Worm (Caenorhabditis elegans): ENCODE results near the gene fbxa-181.

The fbxa-181 gene

ce11 chrV:13678542-13678941 lies 47.1 kb upstream of the fbxa-181 start, which contains the start of the genes tag-65 and ccz-1 (continued):
- peak in 1 of 2 experiments; percentile 82 for TF ChIP-seq mdl-1 (tag; optimal IDR thresholded peaks at IDR 0.05)
- peak; percentile 89 for TF ChIP-seq snpc-4 (tag; optimal IDR thresholded peaks at IDR 0.05)
- TF ChIP-seq nhr-85 (tag), result peak; percentile 96
- peak; percentile 99 for TF ChIP-seq mep-1 (tag; optimal IDR thresholded peaks at IDR 0.05)
- TF ChIP-seq ceh-82 (tag; optimal IDR thresholded peaks at IDR 0.05), result peak; percentile 87 to 92 (median 88)
- peak; percentile 4 for TF ChIP-seq ceh-63 (GFP tag; optimal IDR thresholded peaks at IDR 0.05)
- TF ChIP-seq efl-1 (optimal IDR thresholded peaks at IDR 0.05), result peak; percentile 85 to 87
- peak; percentile 84 to 98 for TF ChIP-seq efl-1 (GFP tag; optimal IDR thresholded peaks at IDR 0.05 in 1 of 2)
- TF ChIP-seq lsy-2 (tag; optimal IDR thresholded peaks at IDR 0.05), result peak; percentile 93 to 94
- peak; percentile 65; the same call in 1 of the 2 replicates for TF ChIP-seq ceh-88 (GFP tag; IDR thresholded peaks at IDR 0.05)
- TF ChIP-seq mab-9 (GFP tag; IDR thresholded peaks at IDR 0.05), result peak; percentile 58; the same call in 1 of the 2 replicates
- peak; percentile 90 for TF ChIP-seq nhr-11 (tag; optimal IDR thresholded peaks at IDR 0.05)
- no peak for TF ChIP-seq egl-27 (tag; optimal IDR thresholded peaks at IDR 0.05)
- TF ChIP-seq elt-2 (tag; optimal IDR thresholded peaks at IDR 0.05), result peak; percentile 62
- TF ChIP-seq C04F5.9 (tag; optimal IDR thresholded peaks at IDR 0.05), result peak; percentile 32
- TF ChIP-seq sup-37 (GFP tag; optimal IDR thresholded peaks at IDR 0.05), result peak; percentile 66
- peak; percentile 53 for TF ChIP-seq ztf-4 (tag; optimal IDR thresholded peaks at IDR 0.05)
- peak; percentile 87 for TF ChIP-seq aly-2 (tag; optimal IDR thresholded peaks at IDR 0.05)
- TF ChIP-seq ztf-11 (tag; optimal IDR thresholded peaks at IDR 0.05), result peak in 1 of 2 experiments; percentile 75
- TF ChIP-seq skn-1 (tag; optimal IDR thresholded peaks at IDR 0.05), result peak; percentile 84
- peak; percentile 93 for TF ChIP-seq lin-39 (tag; optimal IDR thresholded peaks at IDR 0.05)
- peak; percentile 30 for TF ChIP-seq C34B4.2 (tag; optimal IDR thresholded peaks at IDR 0.05)
- no peak for TF ChIP-seq ama-1 (optimal IDR thresholded peaks at IDR 0.05)
- no peak for TF ChIP-seq Y116A8C.19 (tag; optimal IDR thresholded peaks at IDR 0.05; ENCODE audit: borderline replicate concordance)
- TF ChIP-seq sptf-1 (tag; optimal IDR thresholded peaks at IDR 0.05), result no peak
- no peak for TF ChIP-seq ces-1 (GFP tag; optimal IDR thresholded peaks at IDR 0.05)
- TF ChIP-seq nhr-84 (tag; optimal IDR thresholded peaks at IDR 0.05), result no peak
- peak; percentile 88 for TF ChIP-seq grh-1 (GFP tag; IDR thresholded peaks at IDR 0.05)
- peak; percentile 74 for TF ChIP-seq lin-15B (tag; optimal IDR thresholded peaks at IDR 0.05)
- TF ChIP-seq nhr-47 (tag; optimal IDR thresholded peaks at IDR 0.05), result peak; percentile 95
- TF ChIP-seq nhr-20 (tag; optimal IDR thresholded peaks at IDR 0.05), result peak; percentile 93
- TF ChIP-seq tbx-2 (tag; optimal IDR thresholded peaks at IDR 0.05), result peak; percentile 91
- TF ChIP-seq hlh-17 (GFP tag; optimal IDR thresholded peaks at IDR 0.05; ENCODE audit: borderline replicate concordance), result no peak
- peak in 2 of 6 experiments; percentile 80 to 81 for TF ChIP-seq elt-3 (tag; optimal IDR thresholded peaks at IDR 0.05)
- peak; percentile 67 for TF ChIP-seq nhr-77 (tag; optimal IDR thresholded peaks at IDR 0.05)
- TF ChIP-seq mef-2 (tag; optimal IDR thresholded peaks at IDR 0.05), result peak; percentile 37

ce11 chrV:13679859-13680258 lies 45.8 kb upstream of the fbxa-181 start:
- TF ChIP-seq lin-35 (GFP tag; optimal IDR thresholded peaks at IDR 0.05) (no peak), lsy-2 (tag; optimal IDR thresholded peaks at IDR 0.05) (no peak), ceh-82 (tag; optimal IDR thresholded peaks at IDR 0.05) (no peak), skn-1 (tag; optimal IDR thresholded peaks at IDR 0.05) (no peak), lin-15B (tag; optimal IDR thresholded peaks at IDR 0.05) (no peak), nhr-47 (tag; optimal IDR thresholded peaks at IDR 0.05) (no peak), alr-1 (tag; optimal IDR thresholded peaks at IDR 0.05; ENCODE audit: borderline replicate concordance) (no peak), fkh-4 (tag; optimal IDR thresholded peaks at IDR 0.05; ENCODE audit: borderline replicate concordance) (no peak), unc-62 (GFP tag; optimal IDR thresholded peaks at IDR 0.05) (no peak), dsc-1 (tag; optimal IDR thresholded peaks at IDR 0.05) (no peak), ama-1 (optimal IDR thresholded peaks at IDR 0.05) (no peak), ztf-11 (tag; optimal IDR thresholded peaks at IDR 0.05) (no peak), zip-4 (GFP tag; optimal IDR thresholded peaks at IDR 0.05) (no peak), efl-1 (optimal IDR thresholded peaks at IDR 0.05) (no peak), efl-1 (GFP tag; optimal IDR thresholded peaks at IDR 0.05 in 1 of 2) (no peak), nhr-20 (tag; optimal IDR thresholded peaks at IDR 0.05) (no peak), F16B12.6 (tag; optimal IDR thresholded peaks at IDR 0.05) (no peak)

Data from whole organism, L1 larva.